Fruit fly (Drosophila melanogaster) whole organism, embryonic: ENCODE data around the gene CG6567.

ENCODE experiments used
- CG12744 ChIP-seq: fragments of 200-800 bp; sonication (Bioruptor generic); optimal IDR thresholded peaks from 2 replicates; lab custom pipeline; 2016; ENCODE audit warnings: missing biosample characterization, missing genetic modification characterization
- CG2129 ChIP-seq: fragments of 200-800 bp; sonication (Bioruptor generic); IDR thresholded peaks from 2 replicates; pipeline ENCODE4 v1.3.6; 2022; ENCODE audit warnings: missing biosample characterization, missing genetic modification characterization; ENCODE audit not compliant: partially characterized antibody
- CG31224 ChIP-seq: fragments of 200-800 bp; sonication (Bioruptor generic); IDR thresholded peaks from 2 replicates; pipeline ENCODE4 v1.3.6; 2022; ENCODE audit warnings: missing biosample characterization, missing genetic modification characterization
- CG32767 ChIP-seq: fragments of 200-800 bp; sonication (Bioruptor generic); IDR thresholded peaks from 2 replicates; pipeline ENCODE4 v1.3.6; 2022; ENCODE audit warnings: missing biosample characterization, missing genetic modification characterization
- CG34376 ChIP-seq: fragments of 200-800 bp; sonication (Bioruptor generic); optimal IDR thresholded peaks from 2 replicates; lab custom pipeline; 2018; ENCODE audit warnings: missing biosample characterization, mild to moderate bottlenecking, missing genetic modification characterization
- CG34422 ChIP-seq: fragments of 200-800 bp; sonication (Bioruptor generic); IDR thresholded peaks from 3 replicates; pipeline ENCODE4 v1.3.6; 2022; ENCODE audit warnings: missing biosample characterization, missing genetic modification characterization
- CG3995 ChIP-seq: fragments of 200-800 bp; sonication (Bioruptor generic); optimal IDR thresholded peaks from 3 replicates; lab custom pipeline; 2016; ENCODE audit warnings: missing biosample characterization, missing genetic modification characterization
- CG4282 ChIP-seq: fragments of 200-800 bp; sonication (Bioruptor generic); optimal IDR thresholded peaks from 2 replicates; lab custom pipeline; 2016; ENCODE audit warnings: missing biosample characterization, missing genetic modification characterization
- CG4820 ChIP-seq: fragments of 200-800 bp; sonication (Bioruptor generic); optimal IDR thresholded peaks from 3 replicates; lab custom pipeline; 2016; ENCODE audit warnings: missing biosample characterization, missing genetic modification characterization
- CG6765 ChIP-seq: fragments of 200-800 bp; sonication (Bioruptor generic); optimal IDR thresholded peaks from 3 replicates; lab custom pipeline; 2017; ENCODE audit warnings: missing biosample characterization, mild to moderate bottlenecking, missing genetic modification characterization
- CG8359 ChIP-seq: fragments of 200-800 bp; sonication (Bioruptor generic); optimal IDR thresholded peaks from 2 replicates; lab custom pipeline; 2017; ENCODE audit warnings: missing biosample characterization, mild to moderate bottlenecking, missing genetic modification characterization, borderline replicate concordance
- CG9817 ChIP-seq: fragments of 200-800 bp; sonication (Bioruptor generic); optimal IDR thresholded peaks from 2 replicates; lab custom pipeline; 2018; ENCODE audit warnings: missing biosample characterization, mild to moderate bottlenecking, missing genetic modification characterization, moderate library complexity
- Dad ChIP-seq: fragments of 200-800 bp; sonication (Bioruptor generic); optimal IDR thresholded peaks from 3 replicates; lab custom pipeline; 2016; ENCODE audit warnings: missing biosample characterization, missing genetic modification characterization
- Fer2 ChIP-seq: fragments of 200-800 bp; sonication (Bioruptor generic); optimal IDR thresholded peaks from 2 replicates; lab custom pipeline; 2018; ENCODE audit warnings: missing biosample characterization, mild to moderate bottlenecking, missing genetic modification characterization, moderate library complexity
- HmgD ChIP-seq: fragments of 200-800 bp; sonication (Bioruptor generic); optimal IDR thresholded peaks from 3 replicates; lab custom pipeline; 2016; ENCODE audit warnings: missing biosample characterization, missing genetic modification characterization
- Hmx ChIP-seq: fragments of 200-800 bp; sonication (Bioruptor generic); optimal IDR thresholded peaks from 2 replicates; lab custom pipeline; 2016; ENCODE audit warnings: missing biosample characterization, missing genetic modification characterization
- Lhr ChIP-seq: fragments of 200-800 bp; sonication (Bioruptor generic); optimal IDR thresholded peaks from 3 replicates; lab custom pipeline; 2017; ENCODE audit warnings: mild to moderate bottlenecking, missing biosample characterization, missing genetic modification reagents, missing genetic modification characterization
- Meics ChIP-seq: fragments of 200-800 bp; sonication (Bioruptor generic); optimal IDR thresholded peaks from 2 replicates; lab custom pipeline; 2017; ENCODE audit warnings: missing biosample characterization, mild to moderate bottlenecking, missing genetic modification characterization
- Myb ChIP-seq: fragments of 200-800 bp; sonication (Bioruptor generic); optimal IDR thresholded peaks from 2 replicates; lab custom pipeline; 2016; ENCODE audit warnings: missing biosample characterization, missing genetic modification characterization
- Nf-YC ChIP-seq: fragments of 200-800 bp; optimal IDR thresholded peaks from 3 replicates; lab custom pipeline; 2019; ENCODE audit warnings: missing biosample characterization, mild to moderate bottlenecking, missing genetic modification characterization, moderate library complexity
- Oaz ChIP-seq: fragments of 200-800 bp; sonication (Bioruptor generic); IDR thresholded peaks from 2 replicates; pipeline ENCODE4 v1.3.6; 2022; ENCODE audit warnings: missing biosample characterization, missing genetic modification characterization
- Ptx1 ChIP-seq: fragments of 200-800 bp; sonication (Bioruptor generic); IDR thresholded peaks from 2 replicates; pipeline ENCODE4 v1.3.6; 2022; ENCODE audit warnings: missing biosample characterization, missing genetic modification characterization
- Sry-β ChIP-seq: fragments of 200-800 bp; sonication (Bioruptor generic); optimal IDR thresholded peaks from 2 replicates; lab custom pipeline; 2018; ENCODE audit warnings: missing biosample characterization, mild to moderate bottlenecking, missing genetic modification characterization, moderate library complexity
- Trl ChIP-seq, 3 experiments: fragments of >200 bp in 2 of 3; fragments of 200-800 bp in 1 of 3; sonication (Bioruptor generic) in 1 of 3; optimal IDR thresholded peaks; 2 replicates in 1 of 3; 3 replicates in 2 of 3; lab custom pipeline; 2016 to 2017; ENCODE audit warnings: missing biosample characterization in 1 of 3, missing genetic modification characterization in 1 of 3
- Xbp1 ChIP-seq: fragments of 200-800 bp; sonication (Bioruptor generic); optimal IDR thresholded peaks from 3 replicates; lab custom pipeline; 2016; ENCODE audit warnings: missing biosample characterization, mild to moderate bottlenecking, missing genetic modification characterization
- Xrp1 ChIP-seq: fragments of 200-800 bp; sonication (Bioruptor generic); IDR thresholded peaks from 2 replicates; pipeline ENCODE4 v1.3.6; 2022; ENCODE audit warnings: missing biosample characterization, missing genetic modification characterization
- ato ChIP-seq: fragments of 200-800 bp; sonication (Bioruptor generic); IDR thresholded peaks from 2 replicates; pipeline ENCODE4 v1.3.6; 2022; ENCODE audit warnings: missing biosample characterization, missing genetic modification characterization; ENCODE audit not compliant: partially characterized antibody
- chinmo ChIP-seq: fragments of 200-800 bp; sonication (Bioruptor generic); IDR thresholded peaks from 4 replicates; pipeline ENCODE4 v1.3.6; 2022; ENCODE audit warnings: missing biosample characterization, missing genetic modification characterization; ENCODE audit not compliant: partially characterized antibody
- chn ChIP-seq: fragments of 200-800 bp; sonication (Bioruptor generic); optimal IDR thresholded peaks from 2 replicates; lab custom pipeline; 2016; ENCODE audit warnings: missing biosample characterization, missing genetic modification characterization
- ci ChIP-seq: fragments of 200-800 bp; sonication (Bioruptor generic); IDR thresholded peaks from 3 replicates; pipeline ENCODE4 v1.3.6; 2022; ENCODE audit warnings: missing biosample characterization, missing genetic modification characterization
- dm ChIP-seq: fragments of 200-800 bp; sonication (Bioruptor generic); optimal IDR thresholded peaks from 3 replicates; lab custom pipeline; 2016; ENCODE audit warnings: missing biosample characterization, missing genetic modification characterization
- dmrt99B ChIP-seq: fragments of 200-800 bp; sonication (Bioruptor generic); optimal IDR thresholded peaks from 2 replicates; lab custom pipeline; 2018; ENCODE audit warnings: missing biosample characterization, mild to moderate bottlenecking, missing genetic modification characterization, moderate library complexity
- exex ChIP-seq: fragments of 200-800 bp; sonication (Bioruptor generic); optimal IDR thresholded peaks from 4 replicates; lab custom pipeline; 2018; ENCODE audit warnings: missing biosample characterization, mild to moderate bottlenecking, missing genetic modification characterization, moderate library complexity
- fd102C ChIP-seq: fragments of 200-800 bp; sonication (Bioruptor generic); optimal IDR thresholded peaks from 2 replicates; lab custom pipeline; 2018; ENCODE audit warnings: missing biosample characterization, mild to moderate bottlenecking, missing genetic modification characterization, moderate library complexity
- gcm ChIP-seq: fragments of 200-800 bp; sonication (Bioruptor generic); optimal IDR thresholded peaks from 2 replicates; lab custom pipeline; 2019; ENCODE audit warnings: missing biosample characterization, mild to moderate bottlenecking, missing genetic modification characterization, moderate library complexity
- inv ChIP-seq: fragments of 200-800 bp; sonication (Bioruptor generic); IDR thresholded peaks from 2 replicates; pipeline ENCODE4 v1.3.6; 2022; ENCODE audit warnings: missing biosample characterization, missing genetic modification characterization; ENCODE audit not compliant: partially characterized antibody
- lmd ChIP-seq: fragments of 200-800 bp; sonication (Bioruptor generic); IDR thresholded peaks from 2 replicates; pipeline ENCODE4 v1.3.6; 2022; ENCODE audit warnings: missing biosample characterization, missing genetic modification characterization
- luna ChIP-seq: fragments of 200-800 bp; sonication (Bioruptor generic); optimal IDR thresholded peaks from 2 replicates; lab custom pipeline; 2016; ENCODE audit warnings: missing biosample characterization, missing genetic modification characterization
- maf-S ChIP-seq: fragments of 200-800 bp; sonication (Bioruptor generic); optimal IDR thresholded peaks from 2 replicates; lab custom pipeline; 2016; ENCODE audit warnings: missing biosample characterization, missing genetic modification characterization
- mam ChIP-seq: fragments of 200-800 bp; sonication (Bioruptor generic); optimal IDR thresholded peaks from 3 replicates; lab custom pipeline; 2016; ENCODE audit warnings: missing biosample characterization, missing genetic modification characterization
- onecut ChIP-seq: fragments of 200-800 bp; sonication (Bioruptor generic); IDR thresholded peaks from 2 replicates; pipeline ENCODE4 v1.3.6; 2022; ENCODE audit warnings: missing biosample characterization, missing genetic modification characterization
- pb ChIP-seq: fragments of 200-800 bp; sonication (Bioruptor generic); optimal IDR thresholded peaks from 3 replicates; lab custom pipeline; 2016; ENCODE audit warnings: missing biosample characterization, missing genetic modification characterization
- sens ChIP-seq: fragments of 200-800 bp; sonication (Bioruptor generic); peaks from one replicate; lab custom pipeline; 2016; ENCODE audit warnings: missing biosample characterization, missing genetic modification characterization
- shn ChIP-seq: fragments of 200-800 bp; sonication (Bioruptor generic); optimal IDR thresholded peaks from 3 replicates; lab custom pipeline; 2016; ENCODE audit warnings: missing biosample characterization, missing genetic modification characterization
- ssp ChIP-seq: fragments of 200-800 bp; sonication (Bioruptor generic); IDR thresholded peaks from 2 replicates; pipeline ENCODE4 v1.3.6; 2022; ENCODE audit warnings: missing biosample characterization, missing genetic modification characterization
- trem ChIP-seq: fragments of 200-800 bp; optimal IDR thresholded peaks from 3 replicates; lab custom pipeline; 2019; ENCODE audit warnings: missing biosample characterization, mild to moderate bottlenecking, missing genetic modification characterization, moderate library complexity
- twi ChIP-seq: fragments of 200-800 bp; optimal IDR thresholded peaks from 2 replicates; lab custom pipeline; 2019; ENCODE audit warnings: missing biosample characterization, mild to moderate bottlenecking, missing genetic modification characterization, moderate library complexity
- vnd ChIP-seq: fragments of 200-800 bp; sonication (Bioruptor generic); IDR thresholded peaks from 3 replicates; pipeline ENCODE4 v1.3.6; 2022; ENCODE audit warnings: missing biosample characterization, missing genetic modification characterization; ENCODE audit not compliant: partially characterized antibody
- zfh1 ChIP-seq: fragments of 200-800 bp; sonication (Bioruptor generic); IDR thresholded peaks from 3 replicates; pipeline ENCODE4 v1.3.6; 2022; ENCODE audit warnings: missing biosample characterization, missing genetic modification characterization

Gene CG6567

dm6 chr3R:10881824-10882559, 27.7 kb upstream of the CG6567 start, which contains the start of gene Tpc1 (continued):
- no peak for TF ChIP-seq ssp (GFP tag; lab: Robert Waterston, UW)
- peak; percentile 99 for TF ChIP-seq Sry-β (GFP tag; lab: Kevin White, UChicago)
- TF ChIP-seq ato (GFP tag; lab: Robert Waterston, UW), result peak; percentile 35
- TF ChIP-seq Trl (optimal IDR thresholded peaks at IDR 0.05; lab: Kevin White, UChicago), result no peak
- peak; percentile 38 for TF ChIP-seq Trl (GFP tag; optimal IDR thresholded peaks at IDR 0.05; lab: Kevin White, UChicago)
- TF ChIP-seq luna (GFP tag; lab: Kevin White, UChicago), result peak; percentile 48
- TF ChIP-seq twi (tag; lab: Kevin White, UChicago), result peak; percentile 14
- peak; percentile 29 for TF ChIP-seq Dad (GFP tag; lab: Kevin White, UChicago)
- TF ChIP-seq CG3995 (GFP tag; lab: Kevin White, UChicago), result peak; percentile 94
- TF ChIP-seq chinmo (GFP tag; lab: Robert Waterston, UW), result peak; percentile 96
- TF ChIP-seq lmd, result no peak; the same call in 1 of the 2 replicates
- TF ChIP-seq shn (GFP tag; lab: Kevin White, UChicago), result peak; percentile 10
- 0 out of 3 replicates have a peak, but pooled peaks have one; percentile 7 for TF ChIP-seq zfh1 (GFP tag; lab: Robert Waterston, UW)
- peak; percentile 55 for TF ChIP-seq mam (GFP tag; lab: Kevin White, UChicago)
- TF ChIP-seq CG9817 (tag; lab: Kevin White, UChicago), result no peak
- peak; percentile 47 for TF ChIP-seq Nf-YC
- TF ChIP-seq dm (GFP tag; lab: Kevin White, UChicago), result peak; percentile 10
- TF ChIP-seq CG34376, result peak; percentile 51
- no peak for TF ChIP-seq CG32767 (GFP tag; lab: Robert Waterston, UW)
- peak; percentile 50; the same call in 1 of the 3 replicates for TF ChIP-seq ci (GFP tag; lab: Robert Waterston, UW)
- peak; percentile 6 for TF ChIP-seq CG4820 (GFP tag; lab: Kevin White, UChicago)
- TF ChIP-seq maf-S (GFP tag; lab: Kevin White, UChicago), result peak; percentile 41
- TF ChIP-seq pb (GFP tag; lab: Kevin White, UChicago), result no peak
- TF ChIP-seq CG12744 (GFP tag; lab: Kevin White, UChicago), result peak; percentile 3
- peak; percentile 63 for TF ChIP-seq gcm
- TF ChIP-seq CG8359, result no peak
- TF ChIP-seq trem, result peak; percentile 67
- no peak for TF ChIP-seq CG31224 (GFP tag; lab: Robert Waterston, UW)
- peak; percentile 85 for TF ChIP-seq inv (GFP tag; lab: Robert Waterston, UW)
- peak; percentile 79 for TF ChIP-seq vnd
- TF ChIP-seq Oaz (GFP tag; lab: Robert Waterston, UW), result no peak
- TF ChIP-seq CG2129 (GFP tag; lab: Robert Waterston, UW), result peak; percentile 90
- peak; percentile 57 for TF ChIP-seq Xbp1 (GFP tag; lab: Kevin White, UChicago)
- TF ChIP-seq dmrt99B (tag; lab: Kevin White, UChicago), result no peak
- TF ChIP-seq Xrp1 (GFP tag; lab: Robert Waterston, UW), result no peak
- TF ChIP-seq Hmx (GFP tag; lab: Kevin White, UChicago), result peak; percentile 9
- TF ChIP-seq Meics, result peak; percentile 38
- peak; percentile 21 for TF ChIP-seq Lhr
- peak; percentile 16 for TF ChIP-seq exex (tag; lab: Kevin White, UChicago)
- TF ChIP-seq Myb (GFP tag; lab: Kevin White, UChicago), result peak; percentile 39
- peak; percentile 37; the same call in 1 of the 3 replicates for TF ChIP-seq CG34422 (GFP tag; lab: Robert Waterston, UW)
- TF ChIP-seq chn, result peak; percentile 29
- no peak for TF ChIP-seq fd102C (GFP tag; lab: Kevin White, UChicago)
- TF ChIP-seq CG6765 (GFP tag; lab: Kevin White, UChicago), result no peak
- TF ChIP-seq CG4282 (GFP tag; lab: Kevin White, UChicago), result no peak
- no peak for TF ChIP-seq onecut
- TF ChIP-seq HmgD (GFP tag; lab: Kevin White, UChicago), result no peak
- peak; percentile 41 for TF ChIP-seq Ptx1
- peak; percentile 91 for TF ChIP-seq sens (GFP tag; lab: Kevin White, UChicago)
- no peak for TF ChIP-seq Fer2 (tag; lab: Kevin White, UChicago)
